Fruit fly (Drosophila melanogaster): Measurements from ENCODE around the gene CG12991.

The CG12991 gene

DNA sequence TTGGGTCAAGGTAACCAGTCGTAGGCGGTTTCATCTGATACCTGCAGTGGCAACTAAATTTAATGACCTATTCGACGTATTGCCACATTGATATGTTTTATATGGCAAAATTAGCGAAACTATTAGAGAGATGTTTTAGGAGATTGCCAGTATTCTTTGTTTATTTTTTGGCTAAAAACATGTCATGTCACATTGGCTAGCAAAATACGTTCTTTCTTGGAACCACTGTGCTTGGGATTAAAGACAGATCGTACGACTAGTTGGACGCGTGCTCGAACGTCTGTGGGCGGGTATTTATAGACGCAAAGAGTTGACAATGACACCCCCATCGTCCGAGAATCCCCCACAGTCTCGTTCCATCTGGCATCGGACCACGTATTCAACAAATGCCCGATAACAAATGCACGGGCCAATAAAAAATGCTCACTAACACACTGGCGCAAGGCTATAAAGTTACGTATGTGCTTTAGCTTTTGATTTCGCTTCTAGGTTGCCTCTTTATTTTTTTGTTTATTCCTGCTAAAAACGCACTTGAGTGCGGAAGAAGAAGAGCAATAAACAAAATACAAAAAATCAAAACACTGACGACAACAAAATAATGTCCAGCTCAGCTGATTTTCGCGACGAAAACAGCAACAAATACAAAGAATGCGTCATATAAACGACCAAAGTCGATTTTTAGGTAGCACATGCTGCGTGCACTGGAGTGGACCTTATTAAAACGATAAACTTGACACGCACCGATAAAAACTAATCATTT, 44.7 kb downstream of the CG12991 start:
- no peak for TF ChIP-seq psq (optimal IDR thresholded peaks at IDR 0.05)
- no peak for TF ChIP-seq insv (optimal IDR thresholded peaks at IDR 0.05)

DNA sequence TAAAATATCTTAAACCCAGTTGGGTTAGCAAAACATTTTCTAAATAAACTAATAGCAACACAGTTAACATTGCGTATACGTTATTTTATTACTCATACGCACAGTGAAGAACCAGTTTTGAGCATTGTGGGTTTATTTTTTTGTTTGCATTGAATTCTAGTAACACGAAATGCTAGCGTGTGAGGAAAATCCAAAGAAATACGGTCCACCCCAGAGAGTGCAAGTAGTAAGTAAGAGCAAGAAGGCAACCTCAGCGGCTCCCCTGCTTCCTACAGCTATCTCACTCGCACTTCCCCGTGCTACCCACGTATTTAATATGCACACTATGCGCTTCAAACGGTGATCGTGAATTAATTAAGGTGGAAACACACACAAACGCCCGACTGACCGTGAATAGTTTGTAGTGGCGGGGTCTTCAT, 45.3 kb downstream of the CG12991 start:
- TF ChIP-seq insv (optimal IDR thresholded peaks at IDR 0.05) (no peak), psq (optimal IDR thresholded peaks at IDR 0.05) (no peak), h (optimal IDR thresholded peaks at IDR 0.05) (no peak)

DNA sequence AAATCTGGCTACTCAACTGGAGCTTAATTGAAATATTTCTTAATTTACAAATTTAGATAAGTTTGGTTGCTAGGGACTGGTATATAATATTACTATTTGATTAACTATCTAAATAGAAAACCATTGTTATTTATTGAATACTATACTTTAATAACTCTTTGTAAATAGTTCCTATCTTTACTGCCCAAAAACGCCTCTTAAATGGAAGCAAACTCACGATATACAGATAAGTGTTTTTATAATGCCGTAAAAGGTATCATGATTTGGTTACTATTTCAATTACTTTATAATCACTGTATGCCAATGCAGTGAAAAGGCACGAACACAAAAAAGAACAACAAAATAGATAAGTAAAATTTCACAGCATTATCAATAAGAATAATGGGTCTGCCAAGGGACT, 46.2 kb downstream of the CG12991 start:
- TF ChIP-seq ttk (optimal IDR thresholded peaks at IDR 0.05) (no peak), h (optimal IDR thresholded peaks at IDR 0.05) (no peak), Myc (optimal IDR thresholded peaks at IDR 0.05) (no peak), insv (optimal IDR thresholded peaks at IDR 0.05) (no peak), psq (optimal IDR thresholded peaks at IDR 0.05) (no peak), Sin3A (optimal IDR thresholded peaks at IDR 0.05) (no peak)

DNA sequence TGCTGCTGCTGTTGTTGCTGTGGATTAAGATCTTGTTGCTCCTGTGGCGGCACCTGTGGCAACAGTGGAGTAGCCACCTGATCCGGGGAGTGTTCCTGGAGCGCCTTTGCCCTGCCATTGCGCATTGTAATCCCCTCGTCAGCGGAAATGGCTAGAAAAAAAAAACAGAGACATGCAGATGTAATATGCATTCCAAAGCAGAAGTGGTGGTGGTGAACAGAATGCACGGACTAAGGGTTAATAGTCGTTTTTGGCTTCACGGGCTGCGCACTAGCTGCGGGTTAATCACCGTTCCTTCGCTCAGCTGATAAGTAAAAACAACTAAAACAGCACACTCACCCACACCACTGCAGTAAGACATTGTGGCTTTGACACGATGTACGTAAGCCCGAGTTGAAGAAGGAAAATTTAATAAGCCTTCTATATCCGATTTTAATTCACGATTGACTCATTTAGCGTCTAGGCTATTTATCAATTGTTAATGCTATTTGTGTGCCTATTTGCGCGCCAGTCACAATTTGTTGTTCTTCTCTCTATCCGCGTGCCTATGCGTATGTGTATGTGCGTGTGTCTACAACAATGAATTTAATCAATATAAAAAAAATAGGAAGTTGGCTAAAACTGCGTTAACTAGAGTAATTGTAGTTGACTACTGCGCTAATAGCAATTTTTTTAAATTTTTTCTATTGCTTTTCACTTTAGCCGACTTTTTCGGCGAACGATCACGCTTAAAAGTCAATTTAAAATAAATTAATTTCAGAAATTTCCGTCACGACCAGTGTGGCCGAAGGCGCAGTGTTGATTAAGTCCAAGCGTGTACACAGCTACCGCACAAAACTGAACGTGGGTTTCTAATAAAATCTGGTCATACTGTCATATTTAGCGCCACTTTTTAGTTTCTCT, 47.7 kb downstream of the CG12991 start, which contains the start of gene stas:
stas (minus strand) TSS at position 806 of the 903 bp plus-strand sequence.
- TF ChIP-seq h (optimal IDR thresholded peaks at IDR 0.05) (no peak), ttk (optimal IDR thresholded peaks at IDR 0.05) (no peak), Myc (optimal IDR thresholded peaks at IDR 0.05) (no peak), psq (optimal IDR thresholded peaks at IDR 0.05) (no peak), Sin3A (optimal IDR thresholded peaks at IDR 0.05) (no peak)

DNA sequence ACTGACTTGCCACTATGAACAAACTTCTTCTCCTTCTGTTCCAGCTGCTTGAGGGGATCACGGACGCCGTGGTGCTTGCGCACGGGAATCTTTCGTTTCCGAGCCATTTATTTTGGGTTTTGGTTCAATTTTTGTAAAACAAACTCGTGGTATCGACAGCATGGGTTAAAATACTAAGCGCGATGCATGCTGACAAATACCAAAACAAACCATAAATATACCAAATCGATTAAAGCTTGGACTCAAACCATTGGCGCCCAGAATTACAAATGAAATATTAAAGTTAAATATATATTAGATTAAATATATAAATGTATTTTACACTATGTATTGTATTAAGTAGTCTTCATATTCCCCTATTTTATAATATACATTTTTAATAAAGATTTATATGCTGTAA, 49.7 kb downstream of the CG12991 start, which contains the start of gene CG8326:
CG8326 (minus strand) TSS at position 176 of the 400 bp plus-strand sequence.
- no peak for TF ChIP-seq Sin3A (optimal IDR thresholded peaks at IDR 0.05)
- no peak for TF ChIP-seq Myc (optimal IDR thresholded peaks at IDR 0.05)
- no peak for TF ChIP-seq h (optimal IDR thresholded peaks at IDR 0.05)
- no peak for TF ChIP-seq insv (optimal IDR thresholded peaks at IDR 0.05)
- TF ChIP-seq ttk (optimal IDR thresholded peaks at IDR 0.05) = no peak
- TF ChIP-seq psq (optimal IDR thresholded peaks at IDR 0.05) = no peak

DNA sequence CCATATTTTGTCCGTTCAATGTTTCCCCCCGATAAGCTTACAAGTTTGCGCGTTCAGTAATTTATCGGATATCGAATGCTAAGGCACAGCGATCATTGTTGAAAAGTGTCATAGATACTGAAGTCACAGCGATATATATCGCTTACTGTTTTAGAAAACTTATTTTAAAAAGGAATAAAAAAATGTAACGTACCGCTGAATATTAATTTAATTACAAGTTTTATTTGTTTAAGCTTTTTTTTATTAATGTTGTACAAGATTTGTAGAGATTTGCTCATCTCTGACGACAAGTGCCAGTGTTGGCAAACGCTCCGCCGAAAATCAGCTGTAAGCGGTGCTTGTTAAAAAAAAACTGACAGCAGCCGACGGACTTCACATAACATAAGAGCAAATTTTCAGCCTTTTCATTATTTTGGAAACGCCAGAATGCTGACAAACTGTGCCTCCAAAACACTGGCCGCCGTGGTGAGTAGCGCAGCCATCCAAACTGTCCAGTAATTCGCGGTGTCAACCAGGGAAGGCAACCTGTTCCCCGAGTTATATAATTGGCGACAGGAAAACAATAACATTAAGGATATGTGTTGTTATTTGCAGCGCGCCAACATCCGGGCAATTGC, 52.4 kb downstream of the CG12991 start, which contains the start of the genes corolla and ND-24:
corolla (minus strand) TSS at position 52 of the 617 bp plus-strand sequence.
ND-24 (plus strand) TSS at position 94 of the 617 bp plus-strand sequence.
- no peak for TF ChIP-seq ttk (optimal IDR thresholded peaks at IDR 0.05)
- TF ChIP-seq psq (optimal IDR thresholded peaks at IDR 0.05) = peak; percentile 37

DNA sequence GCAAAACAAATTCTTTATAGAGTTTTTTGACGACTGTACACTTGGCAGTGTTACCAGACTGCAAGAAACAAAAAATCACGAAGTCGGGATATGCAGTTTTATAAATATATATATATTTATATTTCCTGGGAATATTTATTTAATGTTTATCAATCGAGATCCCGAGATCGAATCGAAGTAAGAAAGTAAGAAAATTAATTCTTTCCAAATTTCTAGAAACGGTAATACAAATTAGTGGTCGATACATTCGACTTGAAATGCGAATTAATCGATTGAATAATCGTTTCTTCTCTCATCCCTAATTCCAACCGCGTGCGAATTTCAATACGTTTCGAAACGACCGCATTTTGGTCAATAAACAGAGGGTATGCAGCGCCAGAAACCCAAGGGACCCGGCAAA, 56.3 kb downstream of the CG12991 start, which contains the start of the genes CG8289 and CG5800:
CG8289 (minus strand) TSS at position 44 of the 400 bp plus-strand sequence.
CG5800 (plus strand) TSS at position 281 of the 400 bp plus-strand sequence.
- TF ChIP-seq psq (optimal IDR thresholded peaks at IDR 0.05) = no peak
- TF ChIP-seq Myc (optimal IDR thresholded peaks at IDR 0.05) = no peak
- no peak for TF ChIP-seq ttk (optimal IDR thresholded peaks at IDR 0.05)
- TF ChIP-seq Sin3A (optimal IDR thresholded peaks at IDR 0.05) = no peak
- no peak for TF ChIP-seq insv (optimal IDR thresholded peaks at IDR 0.05)
- no peak for TF ChIP-seq h (optimal IDR thresholded peaks at IDR 0.05)

DNA sequence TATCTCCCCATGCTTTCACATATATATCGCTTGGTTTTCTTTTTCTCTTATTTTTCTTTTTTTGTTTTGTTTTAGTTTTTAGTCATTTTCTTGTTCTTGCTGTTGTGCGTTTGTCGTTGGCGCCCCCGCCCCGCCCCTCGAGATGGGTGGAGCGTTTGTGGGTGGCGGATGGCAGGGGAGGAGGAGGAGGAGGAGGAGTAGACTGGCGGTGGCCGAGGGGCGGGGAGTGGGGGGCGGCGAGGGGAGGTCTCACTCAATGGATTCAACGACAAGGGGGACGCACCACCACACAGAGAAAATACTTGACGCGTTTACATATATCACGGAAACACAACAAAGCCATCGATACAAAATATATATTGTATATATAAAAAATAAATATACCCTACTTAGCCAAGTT, 61.2 kb downstream of the CG12991 start:
- TF ChIP-seq Myc (optimal IDR thresholded peaks at IDR 0.05) (no peak), ttk (optimal IDR thresholded peaks at IDR 0.05) (no peak), h (optimal IDR thresholded peaks at IDR 0.05) (no peak), Sin3A (optimal IDR thresholded peaks at IDR 0.05) (no peak), insv (optimal IDR thresholded peaks at IDR 0.05) (no peak), psq (optimal IDR thresholded peaks at IDR 0.05) (no peak)
